Worm (Caenorhabditis elegans) whole organism, young adult: Measurements from ENCODE around the gene ulp-4.

Experiments used
- B0261.1 ChIP-seq: sonication (generic microtip); optimal IDR thresholded peaks from 2 replicates; lab custom pipeline; 2016; ENCODE audit warnings: mild to moderate bottlenecking, missing genetic modification characterization, moderate library complexity, missing compliant biosample characterization
- F10E7.11 ChIP-seq: sonication (generic microtip); optimal IDR thresholded peaks from 2 replicates; lab custom pipeline; 2017; ENCODE audit warnings: mild to moderate bottlenecking, missing genetic modification characterization, moderate library complexity, missing compliant biosample characterization
- F23B12.7 ChIP-seq: sonication (generic microtip); optimal IDR thresholded peaks from 2 replicates; lab custom pipeline; 2017; ENCODE audit warnings: missing genetic modification characterization, mild to moderate bottlenecking, missing compliant biosample characterization, antibody characterized with exemption, moderate library complexity; ENCODE audit not compliant: insufficient read depth
- F33H1.4 ChIP-seq: fragments of 200-800 bp; sonication (Bioruptor generic); IDR thresholded peaks from 2 replicates; pipeline ENCODE4 v1.3.6; 2022; ENCODE audit warnings: missing genetic modification reagents, missing genetic modification characterization, missing compliant biosample characterization
- K11D2.4 ChIP-seq: fragments of 200-800 bp; sonication (Bioruptor generic); IDR thresholded peaks from 2 replicates; pipeline ENCODE4 v1.3.6; 2022; ENCODE audit warnings: missing genetic modification reagents, missing genetic modification characterization, missing compliant biosample characterization
- K12H6.12 ChIP-seq: fragments of 200-800 bp; sonication (Bioruptor generic); optimal IDR thresholded peaks from 2 replicates; lab custom pipeline; 2018; ENCODE audit warnings: mild to moderate bottlenecking, missing genetic modification characterization, missing compliant biosample characterization
- Y67H2A.10 ChIP-seq: fragments of 200-800 bp; sonication (Bioruptor generic); conservative IDR thresholded peaks from 2 replicates; pipeline ENCODE4 v1.3.6; 2022; ENCODE audit warnings: missing genetic modification reagents, missing genetic modification characterization, missing compliant biosample characterization
- Y79H2A.3 ChIP-seq: fragments of 200-800 bp; sonication (Bioruptor generic); conservative IDR thresholded peaks from 2 replicates; pipeline ENCODE4 v1.3.6; 2022; ENCODE audit warnings: missing genetic modification reagents, missing genetic modification characterization, missing compliant biosample characterization
- Y95B8A.8 ChIP-seq: fragments of 200-800 bp; sonication (Bioruptor generic); IDR thresholded peaks from 2 replicates; pipeline ENCODE4 v1.3.6; 2022; ENCODE audit warnings: missing genetic modification reagents, missing genetic modification characterization, missing compliant biosample characterization
- ZK185.1 ChIP-seq: sonication (generic microtip); optimal IDR thresholded peaks from 2 replicates; lab custom pipeline; 2016; ENCODE audit warnings: mild to moderate bottlenecking, missing genetic modification characterization, missing compliant biosample characterization; ENCODE audit not compliant: poor library complexity, severe bottlenecking
- ama-1 ChIP-seq, 3 experiments: fragments of 150-350 bp in 1 of 3; sonication (generic microtip) in 2 of 3; optimal IDR thresholded peaks; 2 replicates each; lab custom pipeline; 2014 to 2018; ENCODE audit warnings: missing biosample characterization in 2 of 3, missing genetic modification characterization in 2 of 3, missing genetic modification reagents in 2 of 3
- athp-1 ChIP-seq: sonication (generic microtip); optimal IDR thresholded peaks from 2 replicates; lab custom pipeline; 2017; ENCODE audit warnings: mild to moderate bottlenecking, missing genetic modification characterization, missing compliant biosample characterization
- attf-3 ChIP-seq: fragments of 200-800 bp; sonication (Bioruptor generic); conservative IDR thresholded peaks from 2 replicates; pipeline ENCODE4 v1.3.6; 2022; ENCODE audit warnings: missing genetic modification reagents, missing genetic modification characterization, missing compliant biosample characterization
- bed-2 ChIP-seq: fragments of 200-800 bp; sonication (Bioruptor generic); IDR thresholded peaks from 2 replicates; pipeline ENCODE4 v1.3.6; 2022; ENCODE audit warnings: missing genetic modification reagents, missing genetic modification characterization, missing compliant biosample characterization
- ccch-3 ChIP-seq: fragments of 200-800 bp; sonication (Bioruptor generic); optimal IDR thresholded peaks from 2 replicates; lab custom pipeline; 2018; ENCODE audit warnings: mild to moderate bottlenecking, missing genetic modification characterization, missing compliant biosample characterization
- cebp-1 ChIP-seq, 2 experiments: fragments of 200-800 bp in 1 of 2; sonication (Bioruptor generic) in 1 of 2; sonication (generic microtip) in 1 of 2; IDR thresholded peaks in 1 of 2; optimal IDR thresholded peaks in 1 of 2; 2 replicates each; pipeline versions ENCODE4 v1.3.6 to Lab custom; 2017 to 2022; ENCODE audit warnings: missing compliant biosample characterization in 2 of 2, missing genetic modification characterization in 2 of 2, mild to moderate bottlenecking in 1 of 2, missing genetic modification reagents in 1 of 2, moderate library complexity in 1 of 2
- ceh-100 ChIP-seq: fragments of 200-800 bp; sonication (Bioruptor generic); IDR thresholded peaks from 2 replicates; pipeline ENCODE4 v1.3.6; 2022; ENCODE audit warnings: missing genetic modification reagents, missing genetic modification characterization, missing compliant biosample characterization
- ceh-79 ChIP-seq: sonication (generic microtip); optimal IDR thresholded peaks from 2 replicates; lab custom pipeline; 2017; ENCODE audit warnings: mild to moderate bottlenecking, missing genetic modification characterization, missing compliant biosample characterization
- chd-7 ChIP-seq: sonication (generic microtip); optimal IDR thresholded peaks from 2 replicates; lab custom pipeline; 2016; ENCODE audit warnings: mild to moderate bottlenecking, missing genetic modification characterization, moderate library complexity, missing compliant biosample characterization
- dpff-1 ChIP-seq: sonication (generic microtip); optimal IDR thresholded peaks from 2 replicates; lab custom pipeline; 2017; ENCODE audit warnings: mild to moderate bottlenecking, missing genetic modification characterization, missing compliant biosample characterization
- egrh-3 ChIP-seq: fragments of 200-800 bp; sonication (Bioruptor generic); IDR thresholded peaks from 2 replicates; pipeline ENCODE4 v1.3.6; 2022; ENCODE audit warnings: missing genetic modification reagents, missing genetic modification characterization, missing compliant biosample characterization
- let-526 ChIP-seq: fragments of 200-800 bp; sonication (Bioruptor generic); IDR thresholded peaks from 2 replicates; pipeline ENCODE4 v1.3.6; 2022; ENCODE audit warnings: missing genetic modification reagents, missing genetic modification characterization, missing compliant biosample characterization
- lin-35 ChIP-seq, 3 experiments: fragments of 150-350 bp in 2 of 3; sonication (generic microtip) in 1 of 3; optimal IDR thresholded peaks; 2 replicates each; lab custom pipeline; 2014 to 2018; ENCODE audit warnings: missing biosample characterization in 3 of 3, missing genetic modification characterization in 3 of 3, missing genetic modification reagents in 3 of 3
- lin-54 ChIP-seq: fragments of 200-800 bp; sonication (Bioruptor generic); optimal IDR thresholded peaks from 2 replicates; lab custom pipeline; 2018; ENCODE audit warnings: mild to moderate bottlenecking, missing genetic modification characterization, missing compliant biosample characterization
- madf-10 ChIP-seq: sonication (generic microtip); optimal IDR thresholded peaks from 2 replicates; lab custom pipeline; 2016; ENCODE audit warnings: mild to moderate bottlenecking, missing genetic modification characterization, missing compliant biosample characterization
- madf-6 ChIP-seq: fragments of 200-800 bp; sonication (Bioruptor generic); IDR thresholded peaks from 2 replicates; pipeline ENCODE4 v1.3.6; 2022; ENCODE audit warnings: missing genetic modification reagents, missing genetic modification characterization, missing compliant biosample characterization
- mel-28 ChIP-seq: sonication (generic microtip); optimal IDR thresholded peaks from 2 replicates; lab custom pipeline; 2016; ENCODE audit warnings: borderline replicate concordance, mild to moderate bottlenecking, missing genetic modification characterization, missing compliant biosample characterization
- nfya-1 ChIP-seq: sonication (generic microtip); optimal IDR thresholded peaks from 2 replicates; lab custom pipeline; 2017; ENCODE audit warnings: antibody characterized with exemption, missing compliant biosample characterization, missing genetic modification characterization, borderline replicate concordance; ENCODE audit not compliant: insufficient read depth
- nhr-179 ChIP-seq: sonication (generic microtip); optimal IDR thresholded peaks from 2 replicates; lab custom pipeline; 2016; ENCODE audit warnings: mild to moderate bottlenecking, missing genetic modification characterization, missing compliant biosample characterization
- nhr-27 ChIP-seq: fragments of 200-800 bp; sonication (Bioruptor generic); optimal IDR thresholded peaks from 2 replicates; lab custom pipeline; 2018; ENCODE audit warnings: mild to moderate bottlenecking, missing genetic modification characterization, moderate library complexity, missing compliant biosample characterization
- pbrm-1 ChIP-seq: fragments of 200-800 bp; sonication (Bioruptor generic); IDR thresholded peaks from 2 replicates; pipeline ENCODE4 v1.3.6; 2022; ENCODE audit warnings: missing genetic modification reagents, missing genetic modification characterization, missing compliant biosample characterization
- pha-4 ChIP-seq: fragments of 150-350 bp; sonication (generic microtip); optimal IDR thresholded peaks from 2 replicates; lab custom pipeline; 2014; ENCODE audit warnings: missing biosample characterization, missing genetic modification reagents, missing genetic modification characterization
- sdz-38 ChIP-seq: sonication (generic microtip); optimal IDR thresholded peaks from 2 replicates; lab custom pipeline; 2016; ENCODE audit warnings: missing genotype, missing genetic modification characterization, missing compliant biosample characterization
- sea-2 ChIP-seq: fragments of 200-800 bp; sonication (Bioruptor generic); IDR thresholded peaks from 2 replicates; pipeline ENCODE4 v1.3.6; 2022; ENCODE audit warnings: missing genetic modification characterization, missing compliant biosample characterization
- somi-1 ChIP-seq: fragments of 200-800 bp; sonication (Bioruptor generic); optimal IDR thresholded peaks from 2 replicates; lab custom pipeline; 2018; ENCODE audit warnings: mild to moderate bottlenecking, missing genetic modification characterization, missing compliant biosample characterization
- tlf-1 ChIP-seq: fragments of 200-800 bp; sonication (Bioruptor generic); optimal IDR thresholded peaks from 2 replicates; lab custom pipeline; 2018; ENCODE audit warnings: mild to moderate bottlenecking, missing genetic modification characterization, missing compliant biosample characterization
- unc-62 ChIP-seq: fragments of 150-350 bp; optimal IDR thresholded peaks from 2 replicates; lab custom pipeline; 2014; ENCODE audit warnings: missing biosample characterization, missing genetic modification reagents, missing genetic modification characterization
- xnd-1 ChIP-seq: sonication (generic microtip); optimal IDR thresholded peaks from 2 replicates; lab custom pipeline; 2016; ENCODE audit warnings: missing genotype, missing genetic modification reagents, missing genetic modification characterization, missing compliant biosample characterization
- zfh-2 ChIP-seq: fragments of 200-800 bp; sonication (Bioruptor generic); conservative IDR thresholded peaks from 2 replicates; pipeline ENCODE4 v1.3.6; 2022; ENCODE audit warnings: missing genetic modification reagents, missing genetic modification characterization, missing compliant biosample characterization
- ztf-22 ChIP-seq: fragments of 200-800 bp; sonication (Bioruptor generic); optimal IDR thresholded peaks from 2 replicates; lab custom pipeline; 2018; ENCODE audit warnings: mild to moderate bottlenecking, missing genetic modification characterization, moderate library complexity, missing compliant biosample characterization
- ztf-25 ChIP-seq: fragments of 200-800 bp; sonication (Bioruptor generic); IDR thresholded peaks from 2 replicates; pipeline ENCODE4 v1.3.6; 2022; ENCODE audit warnings: missing genetic modification reagents, missing genetic modification characterization, missing compliant biosample characterization
- ztf-3 ChIP-seq: fragments of 200-800 bp; sonication (Bioruptor generic); optimal IDR thresholded peaks from 2 replicates; lab custom pipeline; 2018; ENCODE audit warnings: mild to moderate bottlenecking, missing genetic modification characterization, missing compliant biosample characterization
- ztf-6 ChIP-seq: fragments of 200-800 bp; sonication (Bioruptor generic); IDR thresholded peaks from 2 replicates; pipeline ENCODE4 v1.3.6; 2022; ENCODE audit warnings: missing genetic modification reagents, missing genetic modification characterization, missing compliant biosample characterization

ulp-4 gene

DNA sequence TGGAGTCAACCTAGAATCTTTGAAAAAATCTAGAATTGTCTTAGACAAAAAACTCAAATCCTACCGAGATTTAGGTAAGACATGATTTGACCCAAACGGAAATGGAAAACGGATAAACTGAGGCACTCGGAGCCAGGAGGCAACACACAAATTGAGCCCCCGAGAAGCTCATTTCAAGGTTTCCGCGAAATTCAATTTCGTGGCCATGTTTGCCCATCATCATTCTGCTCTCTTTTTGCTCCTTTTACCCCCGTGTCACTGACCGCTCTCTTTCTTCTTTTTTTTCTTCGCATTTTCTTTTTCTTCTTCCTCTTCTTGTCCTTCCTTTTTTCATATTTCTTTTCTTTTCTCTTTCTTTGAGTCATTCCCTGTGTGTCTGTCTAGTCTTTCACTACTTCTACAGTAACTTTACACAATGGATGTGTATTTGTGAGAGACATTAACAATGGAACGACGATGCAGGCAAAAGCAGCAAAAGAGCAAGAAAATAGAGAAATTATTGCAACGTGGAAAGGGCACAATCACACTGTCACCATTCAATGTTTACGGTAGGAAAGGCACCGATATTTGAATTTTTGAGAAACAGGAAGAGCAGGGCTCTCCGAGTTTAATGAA lies 23.1 kb downstream of the ulp-4 start:
- TF ChIP-seq ztf-25 = no peak
- TF ChIP-seq xnd-1 (tag; lab: Kevin White, UChicago) = no peak
- TF ChIP-seq Y95B8A.8 (GFP tag; lab: Robert Waterston, UW) = no peak
- TF ChIP-seq tlf-1 (GFP tag; lab: Kevin White, UChicago) = no peak
- no peak for TF ChIP-seq let-526
- no peak for TF ChIP-seq zfh-2 (GFP tag; lab: Robert Waterston, UW)
- TF ChIP-seq nfya-1 (tag; lab: Kevin White, UChicago) = no peak
- no peak for TF ChIP-seq B0261.1
- TF ChIP-seq attf-3 (GFP tag; lab: Robert Waterston, UW) = no peak
- no peak for TF ChIP-seq ZK185.1
- no peak for TF ChIP-seq egrh-3 (GFP tag; lab: Robert Waterston, UW)
- TF ChIP-seq madf-6 (GFP tag; lab: Robert Waterston, UW) = no peak
- TF ChIP-seq, all 124 proteins: peak for 0

DNA sequence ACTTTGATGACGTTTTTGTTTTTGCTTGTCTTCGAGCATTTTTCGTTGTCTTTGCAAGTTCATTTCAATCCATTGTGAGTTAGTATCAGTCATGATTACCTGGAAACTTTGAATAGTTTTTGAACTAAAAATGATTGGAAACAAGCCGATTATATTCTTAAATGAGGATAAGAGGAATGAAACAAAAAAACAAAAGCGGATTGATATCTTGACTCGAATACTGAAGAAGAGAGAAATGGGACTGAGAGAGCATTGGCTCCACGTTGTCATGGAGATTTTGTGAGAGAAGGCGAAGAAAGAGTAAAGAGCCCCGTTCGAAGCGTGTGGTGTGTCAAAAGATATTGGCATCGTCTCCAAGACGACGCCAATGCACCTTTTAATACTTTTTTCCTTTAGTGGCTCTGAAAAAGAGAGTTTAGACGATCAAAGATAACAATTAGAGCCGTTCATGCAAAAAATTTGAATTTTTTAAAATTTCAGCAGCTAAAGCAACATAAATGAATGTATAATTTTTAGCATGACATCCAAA lies 27.1 kb downstream of the ulp-4 start, which contains the start of the genes tub-1 and tmem-138:
tub-1 (minus strand) TSS at position 101 of the 529 bp plus-strand sequence.
tmem-138 (plus strand) TSS at position 479 of the 529 bp plus-strand sequence.
- TF ChIP-seq ZK185.1 = no peak
- TF ChIP-seq sdz-38 = no peak
- TF ChIP-seq Y79H2A.3 (GFP tag; lab: Robert Waterston, UW) = no peak
- TF ChIP-seq madf-10 = no peak
- TF ChIP-seq ama-1 (optimal IDR thresholded peaks at IDR 0.05; lab: Kevin White, UChicago) = no peak
- TF ChIP-seq ama-1 (GFP tag; optimal IDR thresholded peaks at IDR 0.05; lab: Kevin White, UChicago) = no peak
- no peak for TF ChIP-seq F23B12.7
- TF ChIP-seq nfya-1 (tag; lab: Kevin White, UChicago) = no peak
- TF ChIP-seq athp-1 (tag; lab: Kevin White, UChicago) = no peak
- TF ChIP-seq dpff-1 = no peak
- TF ChIP-seq chd-7 (tag; lab: Kevin White, UChicago) = no peak
- TF ChIP-seq ztf-22 (GFP tag; lab: Kevin White, UChicago) = no peak
- no peak for TF ChIP-seq lin-35 (GFP tag; optimal IDR thresholded peaks at IDR 0.05; lab: Kevin White, UChicago)
- TF ChIP-seq pha-4 (tag; lab: Kevin White, UChicago) = no peak
- no peak for TF ChIP-seq bed-2 (GFP tag; lab: Robert Waterston, UW)
- no peak for TF ChIP-seq ccch-3 (GFP tag; lab: Kevin White, UChicago)
- no peak for TF ChIP-seq sea-2 (GFP tag; lab: Robert Waterston, UW)
- TF ChIP-seq pbrm-1 (GFP tag; lab: Robert Waterston, UW) = no peak

DNA sequence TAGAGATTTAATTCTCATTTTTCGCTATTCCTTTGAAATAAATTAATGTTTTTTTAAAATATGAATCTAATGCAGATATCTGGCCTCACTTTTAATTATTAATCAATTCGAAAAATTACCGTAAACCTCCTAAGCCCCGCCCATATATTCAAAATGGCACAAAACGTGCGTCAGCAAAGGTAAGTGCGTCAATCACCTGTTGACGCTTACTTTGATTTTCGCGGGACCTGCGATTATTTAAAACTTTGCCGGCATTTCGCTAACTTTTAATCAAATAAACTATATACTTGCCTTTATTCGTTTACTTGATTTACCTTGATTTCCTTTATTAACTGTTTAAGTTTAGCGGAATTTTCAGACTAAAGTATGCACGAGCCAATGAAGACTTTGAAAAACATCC lies 28.2 kb downstream of the ulp-4 start, which contains the start of gene pch-2:
pch-2 (plus strand) TSS at position 359 of the 400 bp plus-strand sequence.
- TF ChIP-seq F10E7.11 (tag; lab: Kevin White, UChicago) = no peak
- TF ChIP-seq egrh-3 (GFP tag; lab: Robert Waterston, UW) = no peak
- TF ChIP-seq ama-1 (optimal IDR thresholded peaks at IDR 0.05; lab: Kevin White, UChicago) = no peak
- no peak for TF ChIP-seq ama-1 (GFP tag; optimal IDR thresholded peaks at IDR 0.05; lab: Kevin White, UChicago)
- peak; percentile 52; the same call in 1 of the 2 replicates for TF ChIP-seq F33H1.4 (GFP tag; lab: Robert Waterston, UW)
- no peak for TF ChIP-seq K11D2.4 (GFP tag; lab: Robert Waterston, UW)
- TF ChIP-seq K12H6.12 (tag; lab: Kevin White, UChicago) = no peak
- no peak for TF ChIP-seq somi-1
- TF ChIP-seq mel-28 (tag; lab: Kevin White, UChicago) = no peak
- TF ChIP-seq ztf-3 (GFP tag; lab: Kevin White, UChicago) = no peak
- TF ChIP-seq Y67H2A.10 (GFP tag; lab: Robert Waterston, UW) = no peak
- no peak for TF ChIP-seq ceh-100 (GFP tag; lab: Robert Waterston, UW)
- no peak for TF ChIP-seq unc-62
- TF ChIP-seq B0261.1 = no peak
- no peak for TF ChIP-seq nhr-179 (tag; lab: Kevin White, UChicago)
- no peak for TF ChIP-seq cebp-1 (GFP tag; IDR thresholded peaks at IDR 0.05; lab: Robert Waterston, UW)
- no peak for TF ChIP-seq cebp-1 (tag; optimal IDR thresholded peaks at IDR 0.05; lab: Kevin White, UChicago)
- no peak for TF ChIP-seq ceh-79 (tag; lab: Kevin White, UChicago)
- TF ChIP-seq nfya-1 (tag; lab: Kevin White, UChicago) = no peak
- TF ChIP-seq nhr-27 (tag; lab: Kevin White, UChicago) = no peak
- no peak for TF ChIP-seq ztf-6 (GFP tag; lab: Robert Waterston, UW)
- TF ChIP-seq lin-54 (GFP tag; lab: Kevin White, UChicago) = no peak
- TF ChIP-seq xnd-1 (tag; lab: Kevin White, UChicago) = peak; percentile 13
